Worm (Caenorhabditis elegans): ENCODE data around the gene dyf-3.
"Not testable (repeated sequence)": the region's sequence is repeated elsewhere in the genome, so short reads cannot be mapped to it uniquely, and the experiment has no call there.

Gene dyf-3

DNA sequence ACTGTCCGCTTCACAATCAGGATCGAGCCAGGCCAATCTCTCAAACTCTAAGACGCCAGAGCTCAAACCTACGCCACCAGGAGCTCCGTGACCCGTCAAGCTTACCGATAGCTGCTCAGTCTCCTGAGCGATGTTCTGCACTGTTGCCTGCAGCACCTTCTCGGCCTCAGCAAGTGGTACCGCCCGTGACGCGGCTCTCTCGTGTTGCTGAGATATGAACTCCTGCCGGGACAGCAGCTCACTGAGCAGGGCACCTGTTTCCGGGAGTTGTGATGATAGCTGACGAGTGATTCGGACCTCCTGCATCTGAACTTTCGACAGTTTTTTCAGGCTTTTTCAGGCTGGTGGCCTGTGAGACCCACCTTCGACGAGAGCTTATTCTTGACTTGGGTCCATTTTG lies 953 bp downstream of the dyf-3 start:
- TF ChIP-seq mab-5 (tag; optimal IDR thresholded peaks at IDR 0.05) = no peak
- no peak for TF ChIP-seq sem-2 (GFP tag; optimal IDR thresholded peaks at IDR 0.05)
- TF ChIP-seq zip-8 (tag; optimal IDR thresholded peaks at IDR 0.05) = no peak
- TF ChIP-seq tbx-8 (GFP tag; optimal IDR thresholded peaks at IDR 0.05) = no peak
- no peak for TF ChIP-seq blmp-1 (tag; optimal IDR thresholded peaks at IDR 0.05)
- TF ChIP-seq ceh-39 (tag; optimal IDR thresholded peaks at IDR 0.05) = no peak

DNA sequence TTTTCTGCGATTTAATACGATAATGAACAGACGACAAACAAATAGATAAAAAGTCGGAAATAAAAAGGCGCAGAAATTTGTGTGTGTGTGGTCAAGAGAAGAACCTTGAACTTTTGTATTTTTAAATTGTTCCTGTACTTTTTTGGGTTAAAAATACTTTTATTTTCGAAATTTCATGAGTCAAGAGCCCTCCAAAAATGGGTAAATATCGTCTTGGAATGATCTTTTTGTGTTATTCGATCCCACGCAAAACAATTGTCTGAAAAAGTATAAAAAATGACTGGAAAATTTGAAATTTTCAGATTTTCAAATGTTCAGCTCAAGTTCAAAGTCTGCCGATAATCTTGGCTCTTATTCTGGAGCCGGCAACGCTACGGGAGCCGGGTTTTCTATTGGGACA lies 3.5 kb downstream of the dyf-3 start, which contains the start of gene C04C3.14:
Gene C04C3.14, plus strand, starts transcription at position 301 of the 400 bp plus-strand sequence.
- TF ChIP-seq sptf-1 (tag; optimal IDR thresholded peaks at IDR 0.05) (no peak), nhr-2 (tag; optimal IDR thresholded peaks at IDR 0.05) (no peak), nhr-28 (tag; optimal IDR thresholded peaks at IDR 0.05) (no peak), tbx-8 (GFP tag; optimal IDR thresholded peaks at IDR 0.05) (no peak), unc-120 (tag; optimal IDR thresholded peaks at IDR 0.05; ENCODE audit: poor library complexity, severe bottlenecking) (no peak), ceh-39 (tag; optimal IDR thresholded peaks at IDR 0.05) (no peak), nhr-12 (tag; optimal IDR thresholded peaks at IDR 0.05) (no peak), nhr-237 (tag; optimal IDR thresholded peaks at IDR 0.05) (no peak), mab-5 (tag; optimal IDR thresholded peaks at IDR 0.05) (no peak), unc-62 (GFP tag; optimal IDR thresholded peaks at IDR 0.05) (no peak), ham-2 (GFP tag; optimal IDR thresholded peaks at IDR 0.05) (no peak), sem-2 (GFP tag; optimal IDR thresholded peaks at IDR 0.05) (no peak), pha-4 (tag; optimal IDR thresholded peaks at IDR 0.05) (no peak), zip-8 (tag; optimal IDR thresholded peaks at IDR 0.05) (no peak), blmp-1 (tag; optimal IDR thresholded peaks at IDR 0.05) (no peak), ces-1 (GFP tag; optimal IDR thresholded peaks at IDR 0.05) (no peak), ceh-83 (GFP tag; optimal IDR thresholded peaks at IDR 0.05) (no peak), ceh-43 (GFP tag; optimal IDR thresholded peaks at IDR 0.05) (no peak), unc-39 (tag; optimal IDR thresholded peaks at IDR 0.05) (no peak), M03D4.4 (tag; optimal IDR thresholded peaks at IDR 0.05) (no peak)

- not testable (repeated sequence) for TF ChIP-seq ceh-39, ztf-11, elt-3 (tag; optimal IDR thresholded peaks at IDR 0.05)
These were observed 5.0 kb downstream of the dyf-3 start, which contains the start of gene C04C3.4 for ce11 chrIV:3394066-3394465. Gene C04C3.4 (plus strand): TSS chrIV:3394366.

DNA sequence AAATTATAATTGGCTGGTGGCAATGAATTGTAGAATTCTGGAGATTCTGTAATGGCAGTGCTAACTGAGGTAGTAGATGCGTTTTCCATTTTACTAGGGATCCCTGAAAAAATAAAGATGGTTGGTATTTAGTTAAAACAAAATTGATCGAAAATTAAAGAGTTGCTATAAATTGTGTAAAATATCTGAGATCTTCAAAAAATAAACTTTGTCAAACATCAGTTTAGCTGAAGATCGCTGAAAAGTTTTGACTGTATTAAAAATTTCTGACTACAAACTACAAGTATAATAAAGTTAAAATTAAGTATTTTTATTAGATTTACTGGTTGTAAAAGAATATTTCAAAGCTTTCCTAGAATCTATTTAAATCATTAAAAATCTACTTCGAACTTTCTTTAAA lies 9.0 kb downstream of the dyf-3 start, which contains the start of gene B0546.5:
Gene B0546.5, minus strand, starts transcription at position 101 of the 400 bp plus-strand sequence.
- not testable (repeated sequence) for TF ChIP-seq ceh-43 (GFP tag; optimal IDR thresholded peaks at IDR 0.05); nhr-76 (tag; optimal IDR thresholded peaks at IDR 0.05); mab-5 (tag; optimal IDR thresholded peaks at IDR 0.05)

DNA sequence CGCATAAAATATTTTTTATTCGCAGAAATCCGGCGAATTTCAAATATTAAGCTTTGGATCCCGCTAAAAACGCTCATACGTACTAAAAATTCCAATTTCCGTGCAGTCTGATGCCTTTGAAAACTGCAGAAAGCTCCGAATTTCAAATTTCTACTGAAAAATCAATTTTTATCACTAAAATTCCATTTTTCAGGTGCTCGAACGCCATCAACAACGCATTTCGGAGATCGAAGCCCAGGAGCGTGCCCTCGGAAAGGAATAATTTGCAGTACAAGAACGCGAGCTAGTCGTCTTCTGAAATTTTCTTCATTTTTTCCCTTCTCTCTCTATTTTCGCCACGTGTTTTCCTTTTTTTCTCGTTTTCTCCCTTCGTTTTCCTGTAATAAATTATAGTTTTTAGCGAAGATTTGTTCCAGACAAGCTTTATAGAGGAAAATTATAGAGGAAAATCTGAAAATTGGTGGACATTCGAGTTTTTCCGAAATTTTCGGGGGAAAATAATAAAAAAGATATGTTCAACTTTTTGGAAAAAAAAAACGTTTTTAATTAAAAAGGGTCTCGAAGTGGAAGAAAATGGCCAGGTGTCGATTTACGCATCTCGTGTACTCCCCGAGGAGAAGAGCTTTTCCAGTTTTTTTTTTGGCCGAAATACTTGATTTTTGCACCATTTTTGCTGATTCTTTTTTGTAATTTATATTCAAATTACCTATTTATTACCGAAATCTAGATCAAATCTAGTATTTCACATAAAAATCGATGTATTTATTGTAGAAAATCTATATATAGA lies 12.3 kb downstream of the dyf-3 start:
- TF ChIP-seq hlh-1 (tag; optimal IDR thresholded peaks at IDR 0.05) (no peak), ces-1 (GFP tag; optimal IDR thresholded peaks at IDR 0.05) (no peak), pha-4 (tag; optimal IDR thresholded peaks at IDR 0.05) (no peak), nhr-12 (tag; optimal IDR thresholded peaks at IDR 0.05) (no peak), cnd-1 (tag; optimal IDR thresholded peaks at IDR 0.05) (no peak), nhr-28 (tag; optimal IDR thresholded peaks at IDR 0.05) (no peak), unc-39 (tag; optimal IDR thresholded peaks at IDR 0.05) (no peak), ceh-43 (GFP tag; optimal IDR thresholded peaks at IDR 0.05) (no peak), sptf-1 (tag; optimal IDR thresholded peaks at IDR 0.05) (no peak), nhr-237 (tag; optimal IDR thresholded peaks at IDR 0.05) (no peak)

- TF ChIP-seq M03D4.4 (tag; optimal IDR thresholded peaks at IDR 0.05) (no peak), unc-120 (tag; optimal IDR thresholded peaks at IDR 0.05; ENCODE audit: poor library complexity, severe bottlenecking) (peak; percentile 73), nhr-28 (tag; optimal IDR thresholded peaks at IDR 0.05) (no peak), drap-1 (GFP tag; optimal IDR thresholded peaks at IDR 0.05) (no peak), pha-4 (tag; optimal IDR thresholded peaks at IDR 0.05) (peak; percentile 59), hlh-1 (tag; optimal IDR thresholded peaks at IDR 0.05) (no peak), bed-3 (GFP tag; optimal IDR thresholded peaks at IDR 0.05) (no peak), ces-1 (GFP tag; optimal IDR thresholded peaks at IDR 0.05) (peak; percentile 34), lin-13 (tag; optimal IDR thresholded peaks at IDR 0.05) (peak; percentile 14), zip-8 (tag; optimal IDR thresholded peaks at IDR 0.05) (no peak), mep-1 (tag; optimal IDR thresholded peaks at IDR 0.05) (peak; percentile 51), nhr-2 (tag; optimal IDR thresholded peaks at IDR 0.05) (peak; percentile 1), ztf-11 (tag; optimal IDR thresholded peaks at IDR 0.05) (no peak), nhr-237 (tag; optimal IDR thresholded peaks at IDR 0.05) (peak; percentile 15), unc-62 (GFP tag; optimal IDR thresholded peaks at IDR 0.05) (no peak), flh-1 (GFP tag; optimal IDR thresholded peaks at IDR 0.05) (no peak), lsy-2 (tag; optimal IDR thresholded peaks at IDR 0.05) (peak; percentile 57), elt-1 (tag; optimal IDR thresholded peaks at IDR 0.05; ENCODE audit: borderline replicate concordance, insufficient read depth) (no peak), ceh-39 (tag; optimal IDR thresholded peaks at IDR 0.05) (no peak), nhr-12 (tag; optimal IDR thresholded peaks at IDR 0.05) (no peak), mab-5 (tag; optimal IDR thresholded peaks at IDR 0.05) (no peak), ceh-83 (GFP tag; optimal IDR thresholded peaks at IDR 0.05) (no peak), ham-2 (GFP tag; optimal IDR thresholded peaks at IDR 0.05) (no peak), unc-39 (tag; optimal IDR thresholded peaks at IDR 0.05) (no peak), cnd-1 (tag; optimal IDR thresholded peaks at IDR 0.05) (no peak), ceh-43 (GFP tag; optimal IDR thresholded peaks at IDR 0.05) (no peak)
These were observed 13.5 kb downstream of the dyf-3 start, which contains the start of gene mai-2 for ce11 chrIV:3385337-3386215. Gene mai-2 (plus strand): TSS chrIV:3385910.

Data from whole organism, mixed stage, embryonic.